Fruit fly (Drosophila melanogaster) whole organism, embryonic: ENCODE measurements around the gene fry.

ENCODE experiments used
- B-H2 ChIP-seq: fragments of 200-800 bp; sonication (Bioruptor generic); optimal IDR thresholded peaks from 2 replicates; lab custom pipeline; 2018; ENCODE audit warnings: missing biosample characterization, mild to moderate bottlenecking, missing genetic modification characterization
- CG1024 ChIP-seq: fragments of 200-800 bp; sonication (Bioruptor generic); IDR thresholded peaks from 2 replicates; pipeline ENCODE4 v1.3.6; 2022; ENCODE audit warnings: missing biosample characterization, missing genetic modification characterization
- CG10654 ChIP-seq: fragments of 200-800 bp; sonication (Bioruptor generic); optimal IDR thresholded peaks from 2 replicates; lab custom pipeline; 2016; ENCODE audit warnings: missing biosample characterization, missing genetic modification characterization
- CG11398 ChIP-seq: fragments of 200-800 bp; sonication (Bioruptor generic); optimal IDR thresholded peaks from 2 replicates; lab custom pipeline; 2016; ENCODE audit warnings: missing biosample characterization, missing genetic modification characterization
- CG12155 ChIP-seq: fragments of 200-800 bp; sonication (Bioruptor generic); optimal IDR thresholded peaks from 3 replicates; lab custom pipeline; 2016; ENCODE audit warnings: missing biosample characterization, missing genetic modification characterization
- CG12942 ChIP-seq: fragments of 200-800 bp; sonication (Bioruptor generic); optimal IDR thresholded peaks from 3 replicates; lab custom pipeline; 2016; ENCODE audit warnings: missing biosample characterization, missing genetic modification characterization
- CG13424 ChIP-seq: fragments of 200-800 bp; sonication (Bioruptor generic); optimal IDR thresholded peaks from 2 replicates; lab custom pipeline; 2019; ENCODE audit warnings: missing biosample characterization, mild to moderate bottlenecking, missing genetic modification characterization, moderate library complexity
- CG13775 ChIP-seq: fragments of 200-800 bp; sonication (Bioruptor generic); optimal IDR thresholded peaks from 3 replicates; lab custom pipeline; 2017; ENCODE audit warnings: missing biosample characterization, mild to moderate bottlenecking, missing genetic modification characterization
- CG13894 ChIP-seq: fragments of 200-800 bp; sonication (Bioruptor generic); optimal IDR thresholded peaks from 3 replicates; lab custom pipeline; 2018; ENCODE audit warnings: missing biosample characterization, mild to moderate bottlenecking, missing genetic modification characterization, moderate library complexity
- CG15073 ChIP-seq: fragments of 200-800 bp; sonication (Bioruptor generic); optimal IDR thresholded peaks from 2 replicates; lab custom pipeline; 2016; ENCODE audit warnings: missing biosample characterization, missing genetic modification characterization
- CG15514 ChIP-seq: fragments of 200-800 bp; sonication (Bioruptor generic); optimal IDR thresholded peaks from 3 replicates; lab custom pipeline; 2017; ENCODE audit warnings: missing biosample characterization, missing genetic modification characterization, mild to moderate bottlenecking, moderate library complexity, missing genetic modification reagents
- CG31388 ChIP-seq: fragments of 200-800 bp; sonication (Bioruptor generic); optimal IDR thresholded peaks from 2 replicates; lab custom pipeline; 2016; ENCODE audit warnings: missing biosample characterization, missing genetic modification characterization
- CG5245 ChIP-seq: fragments of 200-800 bp; sonication (Bioruptor generic); optimal IDR thresholded peaks from 3 replicates; lab custom pipeline; 2016; ENCODE audit warnings: missing biosample characterization, missing genetic modification characterization
- CG6272 ChIP-seq: fragments of 200-800 bp; sonication (Bioruptor generic); IDR thresholded peaks from 2 replicates; pipeline ENCODE4 v1.3.6; 2022; ENCODE audit warnings: missing biosample characterization, missing genetic modification characterization
- CG6791 ChIP-seq: fragments of 200-800 bp; sonication (Bioruptor generic); IDR thresholded peaks from 3 replicates; pipeline ENCODE4 v1.3.6; 2022; ENCODE audit warnings: missing biosample characterization, missing genetic modification characterization; ENCODE audit not compliant: partially characterized antibody
- CG7372 ChIP-seq: fragments of 200-800 bp; sonication (Bioruptor generic); IDR thresholded peaks from 2 replicates; pipeline ENCODE4 v1.3.6; 2022; ENCODE audit warnings: missing biosample characterization, missing genetic modification characterization
- CG7963 ChIP-seq: fragments of 200-800 bp; sonication (Bioruptor generic); IDR thresholded peaks from 3 replicates; pipeline ENCODE4 v1.3.6; 2022; ENCODE audit warnings: missing biosample characterization, missing genetic modification characterization; ENCODE audit not compliant: partially characterized antibody
- CG9876 ChIP-seq: fragments of 200-800 bp; sonication (Bioruptor generic); optimal IDR thresholded peaks from 2 replicates; lab custom pipeline; 2016; ENCODE audit warnings: missing biosample characterization, missing genetic modification characterization
- Dip3 ChIP-seq: fragments of 200-800 bp; sonication (Bioruptor generic); optimal IDR thresholded peaks from 3 replicates; lab custom pipeline; 2016; ENCODE audit warnings: missing biosample characterization, missing genetic modification characterization
- E2f1 ChIP-seq: fragments of 200-800 bp; sonication (Bioruptor generic); IDR thresholded peaks from 2 replicates; pipeline ENCODE4 v1.3.6; 2022; ENCODE audit warnings: missing biosample characterization, missing genetic modification characterization
- Ets65A ChIP-seq: fragments of 200-800 bp; sonication (Bioruptor generic); peaks from one replicate; lab custom pipeline; 2016; ENCODE audit warnings: missing biosample characterization, missing genetic modification characterization
- Fer1 ChIP-seq: fragments of 200-800 bp; sonication (Bioruptor generic); optimal IDR thresholded peaks from 2 replicates; lab custom pipeline; 2017; ENCODE audit warnings: missing biosample characterization, mild to moderate bottlenecking, missing genetic modification characterization
- GATAe ChIP-seq: fragments of 200-800 bp; sonication (Bioruptor generic); conservative IDR thresholded peaks from 2 replicates; pipeline ENCODE4 v1.3.6; 2022; ENCODE audit warnings: missing biosample characterization, missing genetic modification characterization
- HLHmδ ChIP-seq: fragments of 200-800 bp; sonication (Bioruptor generic); optimal IDR thresholded peaks from 2 replicates; lab custom pipeline; 2018; ENCODE audit warnings: missing biosample characterization, mild to moderate bottlenecking, missing genetic modification characterization, moderate library complexity
- HmgZ ChIP-seq: fragments of 200-800 bp; sonication (Bioruptor generic); optimal IDR thresholded peaks from 2 replicates; lab custom pipeline; 2018; ENCODE audit warnings: missing biosample characterization, mild to moderate bottlenecking, missing genetic modification characterization
- Lim3 ChIP-seq: fragments of 200-800 bp; sonication (Bioruptor generic); IDR thresholded peaks from 2 replicates; pipeline ENCODE4 v1.3.6; 2022; ENCODE audit warnings: missing biosample characterization, missing genetic modification characterization
- Mad ChIP-seq: fragments of 200-800 bp; sonication (Bioruptor generic); optimal IDR thresholded peaks from 2 replicates; lab custom pipeline; 2016; ENCODE audit warnings: missing biosample characterization, missing genetic modification characterization
- Med ChIP-seq: fragments of 200-800 bp; sonication (Bioruptor generic); peaks from one replicate; lab custom pipeline; 2016; ENCODE audit warnings: missing biosample characterization, missing genetic modification characterization, mild to moderate bottlenecking, inconsistent platforms, moderate library complexity
- Mrtf ChIP-seq: fragments of 200-800 bp; sonication (Bioruptor generic); IDR thresholded peaks from 3 replicates; pipeline ENCODE4 v1.3.6; 2022; ENCODE audit warnings: missing biosample characterization, missing genetic modification characterization
- Six4 ChIP-seq: fragments of 200-800 bp; sonication (Bioruptor generic); optimal IDR thresholded peaks from 2 replicates; lab custom pipeline; 2016; ENCODE audit warnings: missing biosample characterization, missing genetic modification characterization
- Xbp1 ChIP-seq: fragments of 200-800 bp; sonication (Bioruptor generic); optimal IDR thresholded peaks from 3 replicates; lab custom pipeline; 2016; ENCODE audit warnings: missing biosample characterization, mild to moderate bottlenecking, missing genetic modification characterization
- YL-1 ChIP-seq: fragments of 200-800 bp; sonication (Bioruptor generic); optimal IDR thresholded peaks from 3 replicates; lab custom pipeline; 2017; ENCODE audit warnings: missing biosample characterization, mild to moderate bottlenecking, missing genetic modification characterization
- amos ChIP-seq: fragments of 200-800 bp; sonication (Bioruptor generic); IDR thresholded peaks from 2 replicates; pipeline ENCODE4 v1.3.6; 2022; ENCODE audit warnings: missing biosample characterization, missing genetic modification characterization; ENCODE audit not compliant: partially characterized antibody
- bowl ChIP-seq: fragments of 200-800 bp; sonication (Bioruptor generic); IDR thresholded peaks from 2 replicates; pipeline ENCODE4 v1.3.6; 2022; ENCODE audit warnings: missing biosample characterization, missing genetic modification characterization
- cg ChIP-seq: fragments of 200-800 bp; sonication (Bioruptor generic); optimal IDR thresholded peaks from 3 replicates; lab custom pipeline; 2019; ENCODE audit warnings: missing biosample characterization, mild to moderate bottlenecking, missing genetic modification characterization, moderate library complexity
- danr ChIP-seq: fragments of 200-800 bp; sonication (Bioruptor generic); IDR thresholded peaks from 2 replicates; pipeline ENCODE4 v1.3.6; 2022; ENCODE audit warnings: missing biosample characterization, missing genetic modification characterization
- dati ChIP-seq: fragments of 200-800 bp; sonication (Bioruptor generic); IDR thresholded peaks from 2 replicates; pipeline ENCODE4 v1.3.6; 2022; ENCODE audit warnings: missing biosample characterization, missing genetic modification characterization
- dm ChIP-seq: fragments of 200-800 bp; sonication (Bioruptor generic); optimal IDR thresholded peaks from 3 replicates; lab custom pipeline; 2016; ENCODE audit warnings: missing biosample characterization, missing genetic modification characterization
- exex ChIP-seq: fragments of 200-800 bp; sonication (Bioruptor generic); optimal IDR thresholded peaks from 4 replicates; lab custom pipeline; 2018; ENCODE audit warnings: missing biosample characterization, mild to moderate bottlenecking, missing genetic modification characterization, moderate library complexity
- ftz-f1 ChIP-seq: fragments of 200-800 bp; sonication (Bioruptor generic); optimal IDR thresholded peaks from 2 replicates; lab custom pipeline; 2016; ENCODE audit warnings: missing biosample characterization, missing genetic modification characterization
- gce ChIP-seq: fragments of 200-800 bp; sonication (Bioruptor generic); IDR thresholded peaks from 3 replicates; pipeline ENCODE4 v1.3.6; 2022; ENCODE audit warnings: missing biosample characterization, missing genetic modification characterization
- h ChIP-seq: fragments of >200 bp; optimal IDR thresholded peaks from 2 replicates; lab custom pipeline; 2017
- jing ChIP-seq: fragments of 200-800 bp; sonication (Bioruptor generic); optimal IDR thresholded peaks from 2 replicates; lab custom pipeline; 2018; ENCODE audit warnings: missing biosample characterization, mild to moderate bottlenecking, missing genetic modification characterization
- nerfin-1 ChIP-seq: fragments of 200-800 bp; sonication (Bioruptor generic); optimal IDR thresholded peaks from 3 replicates; lab custom pipeline; 2019; ENCODE audit warnings: missing biosample characterization, mild to moderate bottlenecking, missing genetic modification characterization, moderate library complexity
- sima ChIP-seq: fragments of 200-800 bp; sonication (Bioruptor generic); optimal IDR thresholded peaks from 2 replicates; lab custom pipeline; 2016; ENCODE audit warnings: missing biosample characterization, missing genetic modification characterization
- slbo ChIP-seq: fragments of 200-800 bp; sonication (Bioruptor generic); IDR thresholded peaks from 2 replicates; pipeline ENCODE4 v1.3.6; 2022; ENCODE audit warnings: missing biosample characterization, missing genetic modification characterization
- tap ChIP-seq: fragments of 200-800 bp; optimal IDR thresholded peaks from 3 replicates; lab custom pipeline; 2019; ENCODE audit warnings: missing biosample characterization, mild to moderate bottlenecking, missing genetic modification characterization, moderate library complexity
- tna ChIP-seq: fragments of 200-800 bp; sonication (Bioruptor generic); IDR thresholded peaks from 2 replicates; pipeline ENCODE4 v1.3.6; 2022; ENCODE audit warnings: missing biosample characterization, missing genetic modification characterization; ENCODE audit not compliant: partially characterized antibody
- tup ChIP-seq: fragments of 200-800 bp; sonication (Bioruptor generic); optimal IDR thresholded peaks from 2 replicates; lab custom pipeline; 2016; ENCODE audit warnings: missing biosample characterization, mild to moderate bottlenecking, missing genetic modification characterization, moderate library complexity
- zen2 ChIP-seq: fragments of 200-800 bp; sonication (Bioruptor generic); IDR thresholded peaks from 3 replicates; pipeline ENCODE4 v1.3.6; 2022; ENCODE audit warnings: missing biosample characterization, missing genetic modification characterization; ENCODE audit not compliant: partially characterized antibody

Gene fry

dm6 chr3L:9705591-9705990, 26.7 kb upstream of the fry start:
- TF ChIP-seq zen2 (GFP tag; lab: Robert Waterston, UW), result no peak
- TF ChIP-seq Ets65A (GFP tag; lab: Kevin White, UChicago), result peak; percentile 92
- TF ChIP-seq Med, result peak; percentile 4
- no peak for TF ChIP-seq CG12155 (GFP tag; lab: Kevin White, UChicago)

dm6 chr3L:9704162-9704748, 25.4 kb upstream of the fry start, which contains the start of gene CG16711:
TSS of gene CG16711 (plus strand) at chr3L:9704331.
- no peak for TF ChIP-seq GATAe
- TF ChIP-seq Six4 (GFP tag; lab: Kevin White, UChicago), result no peak
- no peak for TF ChIP-seq dm
- peak; percentile 58 for TF ChIP-seq cg (GFP tag; lab: Kevin White, UChicago)
- no peak for TF ChIP-seq Dip3 (GFP tag; lab: Kevin White, UChicago)
- no peak for TF ChIP-seq Mad (GFP tag; lab: Kevin White, UChicago)
- TF ChIP-seq sima (GFP tag; lab: Kevin White, UChicago), result no peak
- TF ChIP-seq HLHmδ (GFP tag; lab: Kevin White, UChicago), result no peak
- TF ChIP-seq exex, result no peak
- no peak for TF ChIP-seq nerfin-1
- no peak for TF ChIP-seq CG9876 (GFP tag; lab: Kevin White, UChicago)
- TF ChIP-seq CG7372 (GFP tag; lab: Robert Waterston, UW), result no peak
- no peak for TF ChIP-seq CG5245 (GFP tag; lab: Kevin White, UChicago)
- no peak for TF ChIP-seq Xbp1
- no peak for TF ChIP-seq ftz-f1 (GFP tag; lab: Kevin White, UChicago)
- TF ChIP-seq amos (GFP tag; lab: Robert Waterston, UW), result peak; percentile 95; the same call in 1 of the 2 replicates
- TF ChIP-seq CG10654 (GFP tag; lab: Kevin White, UChicago), result no peak
- TF ChIP-seq jing (GFP tag; lab: Kevin White, UChicago), result no peak
- no peak for TF ChIP-seq dati (GFP tag; lab: Robert Waterston, UW)
- peak; percentile 94 for TF ChIP-seq CG6791 (GFP tag; lab: Robert Waterston, UW)
- no peak for TF ChIP-seq CG31388
- TF ChIP-seq bowl (GFP tag; lab: Robert Waterston, UW), result no peak
- TF ChIP-seq tna, result peak; percentile 96
- TF ChIP-seq CG12942 (GFP tag; lab: Kevin White, UChicago), result no peak
- no peak for TF ChIP-seq B-H2 (GFP tag; lab: Kevin White, UChicago)
- TF ChIP-seq CG7963 (GFP tag; lab: Robert Waterston, UW), result peak; percentile 90
- no peak for TF ChIP-seq CG6272 (GFP tag; lab: Robert Waterston, UW)
- TF ChIP-seq CG11398 (GFP tag; lab: Kevin White, UChicago), result no peak
- TF ChIP-seq CG1024 (GFP tag; lab: Robert Waterston, UW), result no peak
- TF ChIP-seq slbo, result no peak
- no peak for TF ChIP-seq danr (GFP tag; lab: Robert Waterston, UW)
- TF ChIP-seq Fer1 (GFP tag; lab: Kevin White, UChicago), result no peak
- no peak for TF ChIP-seq h (lab: Kevin White, UChicago)
- no peak for TF ChIP-seq CG13894 (tag; lab: Kevin White, UChicago)
- TF ChIP-seq gce (GFP tag; lab: Robert Waterston, UW), result no peak
- no peak for TF ChIP-seq tup (GFP tag; lab: Kevin White, UChicago)
- no peak for TF ChIP-seq Mrtf
- TF ChIP-seq CG13424, result no peak
- no peak for TF ChIP-seq CG15073 (GFP tag; lab: Kevin White, UChicago)
- no peak for TF ChIP-seq tap (tag; lab: Kevin White, UChicago)
- no peak for TF ChIP-seq Lim3
- peak; percentile 68 for TF ChIP-seq YL-1 (GFP tag; lab: Kevin White, UChicago)
- peak; percentile 45 for TF ChIP-seq CG15514 (GFP tag; lab: Kevin White, UChicago)
- TF ChIP-seq CG13775 (GFP tag; lab: Kevin White, UChicago), result no peak
- no peak for TF ChIP-seq E2f1 (GFP tag; lab: Robert Waterston, UW)
- TF ChIP-seq HmgZ (tag; lab: Kevin White, UChicago), result peak; percentile 24
